Worm (Caenorhabditis elegans): ENCODE results near the gene Y38C1AA.6.
A peak's percentile ranks its signal among the peaks of the same experiment; 100 is the strongest.

Gene Y38C1AA.6

ce11 chrIV:130150-130549 is 32.5 kb upstream of the Y38C1AA.6 start:
- TF ChIP-seq K11D2.4 (GFP tag; IDR thresholded peaks at IDR 0.05) (no peak), cebp-1 (GFP tag; IDR thresholded peaks at IDR 0.05) (0 out of 2 replicates have a peak, but pooled peaks have one; percentile 16), cebp-1 (tag; optimal IDR thresholded peaks at IDR 0.05) (no peak)

ce11 chrIV:132095-132494 is 30.5 kb upstream of the Y38C1AA.6 start, which contains the start of gene daf-1:
TSS of gene daf-1 (plus strand) at chrIV:132416.
- TF ChIP-seq B0019.2 (GFP tag; conservative IDR thresholded peaks at IDR 0.05) (no peak), T07F8.4 (tag; optimal IDR thresholded peaks at IDR 0.05) (no peak), ets-4 (GFP tag; optimal IDR thresholded peaks at IDR 0.05) (no peak), K12H6.12 (tag; optimal IDR thresholded peaks at IDR 0.05) (peak; percentile 23), Y53G8AR.9 (GFP tag; conservative IDR thresholded peaks at IDR 0.05) (no peak), let-607 (tag; optimal IDR thresholded peaks at IDR 0.05) (no peak), nfyb-1 (GFP tag; IDR thresholded peaks at IDR 0.05) (no peak), F10E7.11 (tag; optimal IDR thresholded peaks at IDR 0.05) (no peak), ekl-4 (GFP tag; IDR thresholded peaks at IDR 0.05) (no peak), hmg-1.2 (GFP tag; IDR thresholded peaks at IDR 0.05) (peak; percentile 58; the same call in 1 of the 2 replicates), F23B12.7 (tag; optimal IDR thresholded peaks at IDR 0.05; ENCODE audit: insufficient read depth) (no peak), aptf-2 (GFP tag; conservative IDR thresholded peaks at IDR 0.05) (no peak), F55B11.4 (tag; optimal IDR thresholded peaks at IDR 0.05; ENCODE audit: borderline replicate concordance, insufficient read depth) (no peak), lin-35 (GFP tag; optimal IDR thresholded peaks at IDR 0.05) (no peak), atf-7 (tag; optimal IDR thresholded peaks at IDR 0.05) (no peak), nhr-27 (tag; optimal IDR thresholded peaks at IDR 0.05) (no peak), F57C9.4 (tag; optimal IDR thresholded peaks at IDR 0.05) (no peak), madf-10 (tag; optimal IDR thresholded peaks at IDR 0.05) (no peak), F37B4.10 (GFP tag; IDR thresholded peaks at IDR 0.05) (no peak), hlh-26 (GFP tag; conservative IDR thresholded peaks at IDR 0.05) (no peak), zfh-2 (GFP tag; conservative IDR thresholded peaks at IDR 0.05) (0 out of 2 replicates have a peak, but pooled peaks have one; percentile 25), sea-2 (GFP tag; IDR thresholded peaks at IDR 0.05) (no peak), tlf-1 (GFP tag; optimal IDR thresholded peaks at IDR 0.05) (no peak), ztf-18 (tag; optimal IDR thresholded peaks at IDR 0.05) (no peak), lin-54 (GFP tag; optimal IDR thresholded peaks at IDR 0.05) (no peak)

- TF ChIP-seq hmg-1.2 (GFP tag; IDR thresholded peaks at IDR 0.05), result no peak
- TF ChIP-seq ceh-79 (tag; optimal IDR thresholded peaks at IDR 0.05), result no peak
- TF ChIP-seq xnd-1 (tag; optimal IDR thresholded peaks at IDR 0.05), result no peak
- TF ChIP-seq chd-7 (tag; optimal IDR thresholded peaks at IDR 0.05), result no peak
- no peak for TF ChIP-seq cebp-2 (GFP tag; IDR thresholded peaks at IDR 0.05)
- TF ChIP-seq madf-8 (GFP tag; conservative IDR thresholded peaks at IDR 0.05), result no peak
Measured at ce11 chrIV:133968-134367, 28.7 kb upstream of the Y38C1AA.6 start.

- TF ChIP-seq zfh-2 (GFP tag; conservative IDR thresholded peaks at IDR 0.05) (peak; percentile 80), egrh-3 (GFP tag; IDR thresholded peaks at IDR 0.05) (peak; percentile 86), lin-35 (GFP tag; optimal IDR thresholded peaks at IDR 0.05) (no peak)
Measured at ce11 chrIV:139652-140051, 23.0 kb upstream of the Y38C1AA.6 start.
